Fruit fly (Drosophila melanogaster) whole organism, prepupa: ENCODE measurements around the gene Lsp1gamma.

Experiments used
- CG11762 ChIP-seq: fragments of 200-800 bp; sonication (Bioruptor generic); optimal IDR thresholded peaks from 3 replicates; lab custom pipeline; 2016; ENCODE audit warnings: missing biosample characterization, missing genetic modification characterization; ENCODE audit not compliant: insufficient read depth
- CG15336 ChIP-seq: fragments of 200-800 bp; sonication (Bioruptor generic); IDR thresholded peaks from 2 replicates; pipeline ENCODE4 v1.3.6; 2022; ENCODE audit warnings: missing biosample characterization, missing genetic modification characterization
- CG3032 ChIP-seq: fragments of 200-800 bp; optimal IDR thresholded peaks from 2 replicates; lab custom pipeline; 2019; ENCODE audit warnings: missing biosample characterization, mild to moderate bottlenecking, missing genetic modification characterization, moderate library complexity
- CG32006 ChIP-seq: fragments of 200-800 bp; sonication (Bioruptor generic); optimal IDR thresholded peaks from 3 replicates; lab custom pipeline; 2017; ENCODE audit warnings: missing biosample characterization, mild to moderate bottlenecking, missing genetic modification characterization
- CG6854 ChIP-seq: fragments of 200-800 bp; sonication (Bioruptor generic); optimal IDR thresholded peaks from 2 replicates; lab custom pipeline; 2017; ENCODE audit warnings: missing biosample characterization, mild to moderate bottlenecking, missing genetic modification characterization
- CG8319 ChIP-seq: fragments of 200-800 bp; sonication (Bioruptor generic); optimal IDR thresholded peaks from 3 replicates; lab custom pipeline; 2016; ENCODE audit warnings: missing biosample characterization, missing genetic modification characterization
- CG9139 ChIP-seq: fragments of 200-800 bp; sonication (Bioruptor generic); optimal IDR thresholded peaks from 3 replicates; lab custom pipeline; 2017; ENCODE audit warnings: missing biosample characterization, mild to moderate bottlenecking, missing genetic modification characterization
- Eip78C ChIP-seq: fragments of 200-800 bp; sonication (Bioruptor generic); peaks from one replicate; lab custom pipeline; 2016; ENCODE audit warnings: missing biosample characterization, missing genetic modification characterization
- Ets96B ChIP-seq: fragments of 200-800 bp; optimal IDR thresholded peaks from 2 replicates; lab custom pipeline; 2019; ENCODE audit warnings: missing biosample characterization, mild to moderate bottlenecking, missing genetic modification characterization, moderate library complexity
- Gug ChIP-seq: fragments of 200-800 bp; sonication (Bioruptor generic); IDR thresholded peaks from 2 replicates; pipeline ENCODE4 v1.3.6; 2022; ENCODE audit warnings: missing biosample characterization, missing genetic modification characterization
- Hr38 ChIP-seq: sonication (Bioruptor generic); optimal IDR thresholded peaks from 2 replicates; lab custom pipeline; 2016; ENCODE audit warnings: missing biosample characterization, missing genetic modification characterization
- OdsH ChIP-seq: fragments of 200-800 bp; sonication (Bioruptor generic); optimal IDR thresholded peaks from 3 replicates; lab custom pipeline; 2016; ENCODE audit warnings: missing biosample characterization, missing genetic modification characterization
- salr ChIP-seq, 2 experiments: fragments of 200-800 bp; sonication (Bioruptor generic); optimal IDR thresholded peaks; 3 replicates each; lab custom pipeline; 2016 to 2018; ENCODE audit warnings: missing biosample characterization in 2 of 2, missing genetic modification characterization in 2 of 2, mild to moderate bottlenecking in 1 of 2

The Lsp1gamma gene

dm6 chr3L:109936-110335 lies 43.7 kb downstream of the Lsp1gamma start:
- TF ChIP-seq OdsH (GFP tag; lab: Kevin White, UChicago) (peak; percentile 7), CG9139 (GFP tag; lab: Kevin White, UChicago) (no peak), CG6854 (GFP tag; lab: Kevin White, UChicago) (no peak), CG8319 (GFP tag; lab: Kevin White, UChicago) (no peak), Hr38 (GFP tag; lab: Kevin White, UChicago) (no peak), CG11762 (no peak), salr (GFP tag; optimal IDR thresholded peaks at IDR 0.05; lab: Kevin White, UChicago) (no peak), Gug (GFP tag; lab: Robert Waterston, UW) (no peak), CG32006 (GFP tag; lab: Kevin White, UChicago) (peak; percentile 25), CG15336 (GFP tag; lab: Robert Waterston, UW) (no peak), Ets96B (tag; lab: Kevin White, UChicago) (peak; percentile 18), CG3032 (tag; lab: Kevin White, UChicago) (peak; percentile 31), Eip78C (peak; percentile 47)
